Fruit fly (Drosophila melanogaster) whole organism, embryonic: ENCODE measurements around the gene Pa1.

Experiments
- Aef1 ChIP-seq: fragments of 200-800 bp; sonication (Bioruptor generic); IDR thresholded peaks from 3 replicates; pipeline ENCODE4 v1.3.6; 2022; ENCODE audit warnings: missing biosample characterization, missing genetic modification characterization
- B-H1 ChIP-seq: fragments of 200-800 bp; sonication (Bioruptor generic); IDR thresholded peaks from 3 replicates; pipeline ENCODE4 v1.3.6; 2022; ENCODE audit warnings: missing biosample characterization, missing genetic modification characterization
- Blimp-1 ChIP-seq: fragments of 200-800 bp; sonication (Bioruptor generic); optimal IDR thresholded peaks from 3 replicates; lab custom pipeline; 2018; ENCODE audit warnings: missing biosample characterization, missing genetic modification characterization, mild to moderate bottlenecking, moderate library complexity, missing genetic modification reagents
- CG11085 ChIP-seq: fragments of 200-800 bp; sonication (Bioruptor generic); IDR thresholded peaks from 2 replicates; pipeline ENCODE4 v1.3.6; 2022; ENCODE audit warnings: missing biosample characterization, missing genetic modification characterization
- CG12659 ChIP-seq: fragments of 200-800 bp; sonication (Bioruptor generic); optimal IDR thresholded peaks from 3 replicates; lab custom pipeline; 2017; ENCODE audit warnings: mild to moderate bottlenecking, missing biosample characterization, missing genetic modification reagents, missing genetic modification characterization
- CG13775 ChIP-seq: fragments of 200-800 bp; sonication (Bioruptor generic); optimal IDR thresholded peaks from 3 replicates; lab custom pipeline; 2017; ENCODE audit warnings: missing biosample characterization, mild to moderate bottlenecking, missing genetic modification characterization
- CG14441 ChIP-seq: fragments of 200-800 bp; sonication (Bioruptor generic); IDR thresholded peaks from 2 replicates; pipeline ENCODE4 v1.3.6; 2022; ENCODE audit warnings: missing biosample characterization, missing genetic modification characterization
- CG15073 ChIP-seq: fragments of 200-800 bp; sonication (Bioruptor generic); optimal IDR thresholded peaks from 2 replicates; lab custom pipeline; 2016; ENCODE audit warnings: missing biosample characterization, missing genetic modification characterization
- CG2129 ChIP-seq: fragments of 200-800 bp; sonication (Bioruptor generic); IDR thresholded peaks from 2 replicates; pipeline ENCODE4 v1.3.6; 2022; ENCODE audit warnings: missing biosample characterization, missing genetic modification characterization; ENCODE audit not compliant: partially characterized antibody
- CG2199 ChIP-seq: fragments of 200-800 bp; sonication (Bioruptor generic); IDR thresholded peaks from 3 replicates; pipeline ENCODE4 v1.3.6; 2022; ENCODE audit warnings: missing biosample characterization, missing genetic modification characterization
- CG31365 ChIP-seq: fragments of 200-800 bp; sonication (Bioruptor generic); optimal IDR thresholded peaks from 2 replicates; lab custom pipeline; 2018; ENCODE audit warnings: missing biosample characterization, mild to moderate bottlenecking, missing genetic modification characterization
- CG33213 ChIP-seq: fragments of 200-800 bp; sonication (Bioruptor generic); optimal IDR thresholded peaks from 3 replicates; lab custom pipeline; 2016; ENCODE audit warnings: missing biosample characterization, missing genetic modification characterization
- CG3726 ChIP-seq: fragments of 200-800 bp; sonication (Bioruptor generic); IDR thresholded peaks from 3 replicates; pipeline ENCODE4, ENCODE4 v1.3.6; 2022; ENCODE audit warnings: missing biosample characterization, missing genetic modification characterization
- CG4820 ChIP-seq: fragments of 200-800 bp; sonication (Bioruptor generic); optimal IDR thresholded peaks from 3 replicates; lab custom pipeline; 2016; ENCODE audit warnings: missing biosample characterization, missing genetic modification characterization
- CG5180 ChIP-seq: fragments of 200-800 bp; sonication (Bioruptor generic); optimal IDR thresholded peaks from 3 replicates; lab custom pipeline; 2017; ENCODE audit warnings: missing biosample characterization, missing genetic modification characterization, mild to moderate bottlenecking, moderate library complexity, missing genetic modification reagents
- CTCF ChIP-seq: fragments of 200-800 bp; sonication (Bioruptor generic); optimal IDR thresholded peaks from 2 replicates; lab custom pipeline; 2017; ENCODE audit warnings: missing biosample characterization, mild to moderate bottlenecking, missing genetic modification characterization, moderate library complexity
- D ChIP-seq, 2 experiments: fragments of 200-800 bp in 1 of 2; fragments of >200 bp in 1 of 2; sonication (Bioruptor generic) in 1 of 2; optimal IDR thresholded peaks; 2 replicates in 1 of 2; 3 replicates in 1 of 2; lab custom pipeline; 2017; ENCODE audit warnings: mild to moderate bottlenecking in 1 of 2, missing biosample characterization in 1 of 2, missing genetic modification characterization in 1 of 2, missing genetic modification reagents in 1 of 2
- D19A ChIP-seq: fragments of 200-800 bp; optimal IDR thresholded peaks from 3 replicates; lab custom pipeline; 2019; ENCODE audit warnings: missing biosample characterization, mild to moderate bottlenecking, missing genetic modification characterization, moderate library complexity
- HLH3B ChIP-seq: fragments of 200-800 bp; sonication (Bioruptor generic); IDR thresholded peaks from 2 replicates; pipeline ENCODE4 v1.3.6; 2022; ENCODE audit warnings: missing biosample characterization, missing genetic modification characterization
- HLH4C ChIP-seq: fragments of 200-800 bp; sonication (Bioruptor generic); IDR thresholded peaks from 3 replicates; pipeline ENCODE4 v1.3.6; 2022; ENCODE audit warnings: missing biosample characterization, missing genetic modification characterization; ENCODE audit not compliant: partially characterized antibody
- HLHmδ ChIP-seq: fragments of 200-800 bp; sonication (Bioruptor generic); optimal IDR thresholded peaks from 2 replicates; lab custom pipeline; 2018; ENCODE audit warnings: missing biosample characterization, mild to moderate bottlenecking, missing genetic modification characterization, moderate library complexity
- HmgD ChIP-seq: fragments of 200-800 bp; sonication (Bioruptor generic); optimal IDR thresholded peaks from 3 replicates; lab custom pipeline; 2016; ENCODE audit warnings: missing biosample characterization, missing genetic modification characterization
- Hsf ChIP-seq: fragments of 200-800 bp; sonication (Bioruptor generic); optimal IDR thresholded peaks from 3 replicates; lab custom pipeline; 2016; ENCODE audit warnings: missing biosample characterization, missing genetic modification characterization
- Jarid2 ChIP-seq: fragments of 200-800 bp; sonication (Bioruptor generic); optimal IDR thresholded peaks from 3 replicates; lab custom pipeline; 2017; ENCODE audit warnings: mild to moderate bottlenecking, missing biosample characterization, missing genetic modification reagents, missing genetic modification characterization
- Kr ChIP-seq: fragments of 200-800 bp; sonication (Bioruptor generic); optimal IDR thresholded peaks from 2 replicates; lab custom pipeline; 2017; ENCODE audit warnings: missing biosample characterization, mild to moderate bottlenecking, missing genetic modification characterization
- Lhr ChIP-seq: fragments of 200-800 bp; sonication (Bioruptor generic); optimal IDR thresholded peaks from 3 replicates; lab custom pipeline; 2017; ENCODE audit warnings: mild to moderate bottlenecking, missing biosample characterization, missing genetic modification reagents, missing genetic modification characterization
- MESR4 ChIP-seq: fragments of 200-800 bp; sonication (Bioruptor generic); optimal IDR thresholded peaks from 2 replicates; lab custom pipeline; 2018; ENCODE audit warnings: missing biosample characterization, mild to moderate bottlenecking, missing genetic modification characterization, moderate library complexity
- NC2β ChIP-seq: fragments of 200-800 bp; sonication (Bioruptor generic); optimal IDR thresholded peaks from 2 replicates; lab custom pipeline; 2016; ENCODE audit warnings: missing biosample characterization, missing genetic modification characterization
- Side ChIP-seq: fragments of 200-800 bp; sonication (Bioruptor generic); optimal IDR thresholded peaks from 2 replicates; lab custom pipeline; 2016; ENCODE audit warnings: missing biosample characterization, missing genetic modification characterization
- Xrp1 ChIP-seq: fragments of 200-800 bp; sonication (Bioruptor generic); IDR thresholded peaks from 2 replicates; pipeline ENCODE4 v1.3.6; 2022; ENCODE audit warnings: missing biosample characterization, missing genetic modification characterization
- abd-A ChIP-seq: fragments of 200-800 bp; sonication (Bioruptor generic); optimal IDR thresholded peaks from 3 replicates; lab custom pipeline; 2019; ENCODE audit warnings: missing biosample characterization, mild to moderate bottlenecking, missing genetic modification characterization, moderate library complexity
- aop ChIP-seq: fragments of 200-800 bp; sonication (Bioruptor generic); IDR thresholded peaks from 2 replicates; pipeline ENCODE4 v1.3.6; 2022; ENCODE audit warnings: missing biosample characterization, missing genetic modification characterization
- ase ChIP-seq: fragments of 200-800 bp; sonication (Bioruptor generic); IDR thresholded peaks from 3 replicates; pipeline ENCODE4 v1.3.6; 2022; ENCODE audit warnings: missing biosample characterization, missing genetic modification characterization
- bigmax ChIP-seq: fragments of 200-800 bp; sonication (Bioruptor generic); optimal IDR thresholded peaks from 2 replicates; lab custom pipeline; 2018; ENCODE audit warnings: missing biosample characterization, mild to moderate bottlenecking, missing genetic modification characterization
- bowl ChIP-seq: fragments of 200-800 bp; sonication (Bioruptor generic); IDR thresholded peaks from 2 replicates; pipeline ENCODE4 v1.3.6; 2022; ENCODE audit warnings: missing biosample characterization, missing genetic modification characterization
- ci ChIP-seq: fragments of 200-800 bp; sonication (Bioruptor generic); IDR thresholded peaks from 3 replicates; pipeline ENCODE4 v1.3.6; 2022; ENCODE audit warnings: missing biosample characterization, missing genetic modification characterization
- crc ChIP-seq: fragments of 200-800 bp; sonication (Bioruptor generic); optimal IDR thresholded peaks from 2 replicates; lab custom pipeline; 2016; ENCODE audit warnings: missing biosample characterization, missing genetic modification characterization
- grn ChIP-seq: fragments of 200-800 bp; sonication (Bioruptor generic); optimal IDR thresholded peaks from 3 replicates; lab custom pipeline; 2017; ENCODE audit warnings: missing biosample characterization, missing genetic modification characterization
- her ChIP-seq: fragments of 200-800 bp; sonication (Bioruptor generic); optimal IDR thresholded peaks from 2 replicates; lab custom pipeline; 2016; ENCODE audit warnings: missing biosample characterization, missing genetic modification characterization
- klu ChIP-seq: fragments of 200-800 bp; sonication (Bioruptor generic); IDR thresholded peaks from 2 replicates; pipeline ENCODE4 v1.3.6; 2022; ENCODE audit warnings: missing biosample characterization, missing genetic modification characterization
- nom ChIP-seq: fragments of 200-800 bp; sonication (Bioruptor generic); optimal IDR thresholded peaks from 2 replicates; lab custom pipeline; 2017; ENCODE audit warnings: missing biosample characterization, missing genetic modification characterization, mild to moderate bottlenecking, moderate library complexity, missing genetic modification reagents
- oc ChIP-seq: fragments of 200-800 bp; sonication (Bioruptor generic); optimal IDR thresholded peaks from 2 replicates; lab custom pipeline; 2018; ENCODE audit warnings: missing biosample characterization, mild to moderate bottlenecking, missing genetic modification characterization, moderate library complexity
- odd ChIP-seq: fragments of 200-800 bp; sonication (Bioruptor generic); optimal IDR thresholded peaks from 2 replicates; lab custom pipeline; 2017; ENCODE audit warnings: missing biosample characterization, mild to moderate bottlenecking, missing genetic modification characterization
- psq ChIP-seq: fragments of 200-800 bp; sonication (Bioruptor generic); optimal IDR thresholded peaks from 2 replicates; lab custom pipeline; 2017; ENCODE audit warnings: missing biosample characterization, missing genetic modification characterization
- repo ChIP-seq: fragments of 200-800 bp; sonication (Bioruptor generic); optimal IDR thresholded peaks from 2 replicates; lab custom pipeline; 2016; ENCODE audit warnings: missing biosample characterization, missing genetic modification characterization
- sc ChIP-seq, 3 experiments: fragments of >200 bp in 2 of 3; fragments of 200-800 bp in 1 of 3; sonication (Bioruptor generic) in 1 of 3; optimal IDR thresholded peaks; 2 replicates in 2 of 3; 3 replicates in 1 of 3; lab custom pipeline; 2017; ENCODE audit warnings: mild to moderate bottlenecking in 1 of 3, missing biosample characterization in 1 of 3, missing genetic modification characterization in 1 of 3, missing genetic modification reagents in 1 of 3
- slbo ChIP-seq: fragments of 200-800 bp; sonication (Bioruptor generic); IDR thresholded peaks from 2 replicates; pipeline ENCODE4 v1.3.6; 2022; ENCODE audit warnings: missing biosample characterization, missing genetic modification characterization
- toy ChIP-seq: fragments of 200-800 bp; sonication (Bioruptor generic); IDR thresholded peaks from 2 replicates; pipeline ENCODE4 v1.3.6; 2022; ENCODE audit warnings: missing biosample characterization, missing genetic modification characterization
- wor ChIP-seq: fragments of 200-800 bp; sonication (Bioruptor generic); IDR thresholded peaks from 2 replicates; pipeline ENCODE4 v1.3.6; 2022; ENCODE audit warnings: missing biosample characterization, missing genetic modification characterization

Pa1 gene

dm6 chrX:11389494-11390447 is 30.7 kb downstream of the Pa1 start:
- TF ChIP-seq oc (no peak), HLH3B (GFP tag; lab: Robert Waterston, UW) (no peak), HmgD (GFP tag; lab: Kevin White, UChicago) (no peak), her (GFP tag; lab: Kevin White, UChicago) (no peak), repo (GFP tag; lab: Kevin White, UChicago) (no peak), nom (peak; percentile 14), CTCF (GFP tag; lab: Kevin White, UChicago) (no peak), Hsf (no peak), ase (GFP tag; lab: Robert Waterston, UW) (no peak), HLHmδ (GFP tag; lab: Kevin White, UChicago) (no peak), CG3726 (no peak), sc (optimal IDR thresholded peaks at IDR 0.05; lab: Kevin White, UChicago) (no peak), sc (GFP tag; optimal IDR thresholded peaks at IDR 0.05; lab: Kevin White, UChicago) (no peak), CG33213 (no peak), CG11085 (GFP tag; lab: Robert Waterston, UW) (no peak), bigmax (GFP tag; lab: Kevin White, UChicago) (no peak), psq (no peak), B-H1 (no peak), Aef1 (GFP tag; lab: Robert Waterston, UW) (no peak), D (optimal IDR thresholded peaks at IDR 0.05; lab: Kevin White, UChicago) (no peak), D (GFP tag; optimal IDR thresholded peaks at IDR 0.05; lab: Kevin White, UChicago) (no peak), toy (GFP tag; lab: Robert Waterston, UW) (no peak), abd-A (tag; lab: Kevin White, UChicago) (no peak), klu (no peak), CG2129 (GFP tag; lab: Robert Waterston, UW) (no peak), CG31365 (no peak), CG4820 (GFP tag; lab: Kevin White, UChicago) (no peak), Blimp-1 (GFP tag; lab: Kevin White, UChicago) (no peak), ci (GFP tag; lab: Robert Waterston, UW) (no peak; the same call in 2 of the 3 replicates), crc (GFP tag; lab: Kevin White, UChicago) (no peak), odd (GFP tag; lab: Kevin White, UChicago) (no peak), aop (GFP tag; lab: Robert Waterston, UW) (no peak), bowl (no peak), HLH4C (peak; percentile 94), D19A (tag; lab: Kevin White, UChicago) (no peak), grn (no peak), Lhr (GFP tag; lab: Kevin White, UChicago) (peak; percentile 49), Xrp1 (GFP tag; lab: Robert Waterston, UW) (no peak), MESR4 (GFP tag; lab: Kevin White, UChicago) (peak; percentile 80), CG5180 (GFP tag; lab: Kevin White, UChicago) (peak; percentile 16), Jarid2 (GFP tag; lab: Kevin White, UChicago) (peak; percentile 58), CG12659 (GFP tag; lab: Kevin White, UChicago) (peak; percentile 63), wor (no peak), CG13775 (no peak), CG14441 (no peak), CG15073 (no peak), slbo (GFP tag; lab: Robert Waterston, UW) (no peak), NC2β (no peak), Kr (GFP tag; lab: Kevin White, UChicago) (no peak), Side (GFP tag; lab: Kevin White, UChicago) (no peak), CG2199 (no peak)
